Worm (Caenorhabditis elegans) whole organism, L1 larva: ENCODE data around the gene sas-6.

Source experiments
- C04F5.9 ChIP-seq: sonication (generic microtip); optimal IDR thresholded peaks from 2 replicates; lab custom pipeline; 2016; ENCODE audit warnings: missing genetic modification characterization, missing compliant biosample characterization
- C16A3.4 ChIP-seq: fragments of 150-350 bp; optimal IDR thresholded peaks from 2 replicates; lab custom pipeline; 2014; ENCODE audit warnings: missing biosample characterization, missing genetic modification characterization
- C34B4.2 ChIP-seq: sonication (generic microtip); optimal IDR thresholded peaks from 2 replicates; lab custom pipeline; 2017; ENCODE audit warnings: mild to moderate bottlenecking, missing genetic modification characterization, missing compliant biosample characterization
- F16B12.6 ChIP-seq: fragments of 150-350 bp; optimal IDR thresholded peaks from 2 replicates; lab custom pipeline; 2014; ENCODE audit warnings: missing biosample characterization, missing genetic modification characterization
- Y116A8C.19 ChIP-seq: sonication (generic microtip); optimal IDR thresholded peaks from 2 replicates; lab custom pipeline; 2016; ENCODE audit warnings: missing compliant biosample characterization, missing genetic modification characterization, borderline replicate concordance
- aha-1 ChIP-seq: fragments of 150-350 bp; optimal IDR thresholded peaks from 2 replicates; lab custom pipeline; 2014; ENCODE audit warnings: missing biosample characterization, missing genetic modification characterization
- alr-1 ChIP-seq: fragments of 200-800 bp; sonication (Bioruptor generic); optimal IDR thresholded peaks from 2 replicates; lab custom pipeline; 2018; ENCODE audit warnings: borderline replicate concordance, mild to moderate bottlenecking, missing genetic modification characterization, missing compliant biosample characterization
- ama-1 ChIP-seq: fragments of 150-350 bp; optimal IDR thresholded peaks from 2 replicates; lab custom pipeline; 2014
- blmp-1 ChIP-seq: fragments of 150-350 bp; optimal IDR thresholded peaks from 2 replicates; lab custom pipeline; 2014; ENCODE audit warnings: missing biosample characterization, missing genetic modification characterization
- ceh-63 ChIP-seq: fragments of 200-800 bp; sonication (Bioruptor generic); optimal IDR thresholded peaks from 2 replicates; lab custom pipeline; 2018; ENCODE audit warnings: mild to moderate bottlenecking, missing genetic modification characterization, missing compliant biosample characterization
- ceh-82 ChIP-seq, 3 experiments: fragments of 150-350 bp in 1 of 3; sonication (generic microtip) in 2 of 3; optimal IDR thresholded peaks; 2 replicates each; lab custom pipeline; 2014 to 2017; ENCODE audit warnings: missing biosample characterization in 3 of 3, missing genetic modification characterization in 3 of 3
- ceh-88 ChIP-seq: fragments of 200-800 bp; sonication (Bioruptor generic); IDR thresholded peaks from 2 replicates; pipeline ENCODE4 v1.3.6; 2022; ENCODE audit warnings: missing genetic modification characterization, missing compliant biosample characterization
- ces-1 ChIP-seq: fragments of 150-350 bp; optimal IDR thresholded peaks from 2 replicates; lab custom pipeline; 2014; ENCODE audit warnings: missing biosample characterization, missing genetic modification reagents, missing genetic modification characterization
- dpl-1 ChIP-seq, 3 experiments: fragments of 150-350 bp in 2 of 3; sonication (generic microtip) in 1 of 3; optimal IDR thresholded peaks; 2 replicates each; lab custom pipeline; 2014 to 2017; ENCODE audit warnings: missing biosample characterization in 3 of 3, missing genetic modification characterization in 3 of 3, missing genetic modification reagents in 3 of 3
- efl-1 ChIP-seq, 4 experiments: fragments of 150-350 bp; optimal IDR thresholded peaks in 3 of 4; peaks in 1 of 4; 1 replicate in 1 of 4; 2 replicates in 3 of 4; lab custom pipeline; 2014; ENCODE audit warnings: missing biosample characterization in 2 of 4, missing genetic modification characterization in 2 of 4, missing genetic modification reagents in 2 of 4
- egl-13 ChIP-seq: sonication (generic microtip); optimal IDR thresholded peaks from 2 replicates; lab custom pipeline; 2016; ENCODE audit warnings: missing genotype, missing genetic modification reagents, missing genetic modification characterization, missing compliant biosample characterization
- egl-27 ChIP-seq, 2 experiments: fragments of 150-350 bp in 1 of 2; sonication (generic microtip); optimal IDR thresholded peaks; 3 replicates each; lab custom pipeline; 2017 to 2018; ENCODE audit warnings: missing biosample characterization in 2 of 2, missing genetic modification characterization in 2 of 2, missing genetic modification reagents in 2 of 2
- elt-2 ChIP-seq: sonication (generic microtip); optimal IDR thresholded peaks from 2 replicates; lab custom pipeline; 2016; ENCODE audit warnings: missing genetic modification characterization, mild to moderate bottlenecking, inconsistent platforms, missing compliant biosample characterization, missing genetic modification reagents
- elt-3 ChIP-seq, 6 experiments: fragments of 150-350 bp in 1 of 6; sonication (generic microtip); optimal IDR thresholded peaks; 2 replicates each; lab custom pipeline; 2017 to 2018; ENCODE audit warnings: missing biosample characterization in 6 of 6, missing genetic modification characterization in 6 of 6, inconsistent platforms in 1 of 6
- ets-5 ChIP-seq: fragments of 200-800 bp; sonication (Bioruptor generic); IDR thresholded peaks from 2 replicates; pipeline ENCODE4 v1.3.6; 2022; ENCODE audit warnings: missing genetic modification characterization, missing compliant biosample characterization
- fkh-4 ChIP-seq: sonication (generic microtip); optimal IDR thresholded peaks from 2 replicates; lab custom pipeline; 2016; ENCODE audit warnings: missing compliant biosample characterization, missing genetic modification characterization, borderline replicate concordance
- fkh-8 ChIP-seq: sonication (generic microtip); optimal IDR thresholded peaks from 2 replicates; lab custom pipeline; 2016; ENCODE audit warnings: mild to moderate bottlenecking, missing genetic modification characterization, missing compliant biosample characterization
- hlh-17 ChIP-seq: fragments of 200-800 bp; sonication (Bioruptor generic); optimal IDR thresholded peaks from 2 replicates; lab custom pipeline; 2018; ENCODE audit warnings: missing genetic modification characterization, mild to moderate bottlenecking, missing compliant biosample characterization, moderate library complexity, borderline replicate concordance
- hlh-4 ChIP-seq: sonication (generic microtip); optimal IDR thresholded peaks from 2 replicates; lab custom pipeline; 2016; ENCODE audit warnings: mild to moderate bottlenecking, missing genetic modification characterization, missing compliant biosample characterization
- isw-1 ChIP-seq: fragments of 200-800 bp; sonication (Bioruptor generic); IDR thresholded peaks from 2 replicates; pipeline ENCODE4 v1.3.6; 2022; ENCODE audit warnings: missing genetic modification characterization, missing compliant biosample characterization
- jun-1 ChIP-seq: fragments of 150-350 bp; optimal IDR thresholded peaks from 2 replicates; lab custom pipeline; 2014; ENCODE audit warnings: missing biosample characterization, missing genetic modification reagents, missing genetic modification characterization
- lin-14 ChIP-seq: fragments of 200-800 bp; sonication (Bioruptor generic); optimal IDR thresholded peaks from 2 replicates; lab custom pipeline; 2018; ENCODE audit warnings: mild to moderate bottlenecking, missing genetic modification characterization, moderate library complexity, missing compliant biosample characterization
- lin-35 ChIP-seq, 2 experiments: fragments of 150-350 bp; optimal IDR thresholded peaks; 2 replicates each; lab custom pipeline; 2014; ENCODE audit warnings: missing biosample characterization in 2 of 2, missing genetic modification characterization in 2 of 2, missing genetic modification reagents in 2 of 2
- lir-3 ChIP-seq: sonication (generic microtip); optimal IDR thresholded peaks from 2 replicates; lab custom pipeline; 2016; ENCODE audit warnings: mild to moderate bottlenecking, missing genetic modification characterization, moderate library complexity, missing compliant biosample characterization; ENCODE audit not compliant: poor library complexity
- lsy-2 ChIP-seq, 2 experiments: fragments of 150-350 bp; optimal IDR thresholded peaks; 2 replicates each; lab custom pipeline; 2014; ENCODE audit warnings: missing biosample characterization in 2 of 2, missing genetic modification characterization in 2 of 2
- mdl-1 ChIP-seq, 2 experiments: fragments of 150-350 bp; optimal IDR thresholded peaks; 2 replicates each; lab custom pipeline; 2014 to 2017; ENCODE audit warnings: missing biosample characterization in 2 of 2, missing genetic modification characterization in 2 of 2, inconsistent platforms in 1 of 2
- mef-2 ChIP-seq: fragments of 150-350 bp; optimal IDR thresholded peaks from 2 replicates; lab custom pipeline; 2014; ENCODE audit warnings: missing biosample characterization, missing genetic modification characterization
- mep-1 ChIP-seq: fragments of 150-350 bp; optimal IDR thresholded peaks from 2 replicates; lab custom pipeline; 2014; ENCODE audit warnings: missing biosample characterization, missing genetic modification characterization
- nhr-237 ChIP-seq: fragments of 150-350 bp; optimal IDR thresholded peaks from 2 replicates; lab custom pipeline; 2014; ENCODE audit warnings: missing biosample characterization, missing genetic modification characterization
- nhr-28 ChIP-seq: fragments of 150-350 bp; optimal IDR thresholded peaks from 2 replicates; lab custom pipeline; 2014; ENCODE audit warnings: missing biosample characterization, missing genetic modification characterization
- nhr-71 ChIP-seq: sonication (generic microtip); optimal IDR thresholded peaks from 2 replicates; lab custom pipeline; 2016; ENCODE audit warnings: mild to moderate bottlenecking, missing genetic modification characterization, moderate library complexity, missing compliant biosample characterization
- nhr-76 ChIP-seq: sonication (generic microtip); optimal IDR thresholded peaks from 2 replicates; lab custom pipeline; 2017; ENCODE audit warnings: missing biosample characterization, missing genetic modification characterization
- nhr-77 ChIP-seq: fragments of 150-350 bp; optimal IDR thresholded peaks from 2 replicates; lab custom pipeline; 2014; ENCODE audit warnings: missing biosample characterization, missing genetic modification characterization
- nhr-85 ChIP-seq: sonication (generic microtip); peaks from one replicate; lab custom pipeline; 2016; ENCODE audit warnings: missing genetic modification characterization, inconsistent platforms, missing compliant biosample characterization
- pag-3 ChIP-seq: sonication (generic microtip); optimal IDR thresholded peaks from 2 replicates; lab custom pipeline; 2017; ENCODE audit warnings: missing genetic modification characterization, mild to moderate bottlenecking, missing compliant biosample characterization, antibody characterized with exemption, borderline replicate concordance; ENCODE audit not compliant: insufficient read depth
- snpc-4 ChIP-seq: fragments of 150-350 bp; optimal IDR thresholded peaks from 2 replicates; lab custom pipeline; 2014; ENCODE audit warnings: missing biosample characterization, missing genetic modification characterization
- snu-23 ChIP-seq: sonication (generic microtip); optimal IDR thresholded peaks from 2 replicates; lab custom pipeline; 2016; ENCODE audit warnings: missing genetic modification characterization, missing compliant biosample characterization
- sox-4 ChIP-seq: sonication (generic microtip); optimal IDR thresholded peaks from 2 replicates; lab custom pipeline; 2016; ENCODE audit warnings: missing genetic modification characterization, missing compliant biosample characterization
- sup-37 ChIP-seq: fragments of 200-800 bp; sonication (Bioruptor generic); optimal IDR thresholded peaks from 2 replicates; lab custom pipeline; 2018; ENCODE audit warnings: mild to moderate bottlenecking, missing genetic modification characterization, missing compliant biosample characterization
- tbx-2 ChIP-seq: sonication (generic microtip); optimal IDR thresholded peaks from 2 replicates; lab custom pipeline; 2016; ENCODE audit warnings: missing genetic modification characterization, missing compliant biosample characterization
- unc-130 ChIP-seq: fragments of 150-350 bp; optimal IDR thresholded peaks from 2 replicates; lab custom pipeline; 2017; ENCODE audit warnings: missing biosample characterization, missing genetic modification characterization, inconsistent platforms
- unc-62 ChIP-seq: fragments of 150-350 bp; optimal IDR thresholded peaks from 2 replicates; lab custom pipeline; 2014; ENCODE audit warnings: missing biosample characterization, missing genetic modification reagents, missing genetic modification characterization
- unc-98 ChIP-seq: fragments of 200-800 bp; sonication (Bioruptor generic); IDR thresholded peaks from 2 replicates; pipeline ENCODE4 v1.3.6; 2022; ENCODE audit warnings: missing genetic modification characterization, missing compliant biosample characterization
- vab-15 ChIP-seq: sonication (generic microtip); optimal IDR thresholded peaks from 2 replicates; lab custom pipeline; 2017; ENCODE audit warnings: missing genotype, mild to moderate bottlenecking, missing genetic modification characterization, missing compliant biosample characterization
- zag-1 ChIP-seq: fragments of 150-350 bp; optimal IDR thresholded peaks from 2 replicates; lab custom pipeline; 2014; ENCODE audit warnings: missing biosample characterization, missing genetic modification characterization
- ztf-11 ChIP-seq, 2 experiments: sonication (generic microtip); optimal IDR thresholded peaks; 2 replicates each; lab custom pipeline; 2016 to 2017; ENCODE audit warnings: missing genetic modification characterization in 2 of 2, missing biosample characterization in 1 of 2, missing compliant biosample characterization in 1 of 2
- ztf-4 ChIP-seq: fragments of 150-350 bp; optimal IDR thresholded peaks from 2 replicates; lab custom pipeline; 2014; ENCODE audit warnings: missing biosample characterization, missing genetic modification characterization

sas-6 gene

ce11 chrIV:13788652-13789051 is at the start of gene sas-6, which contains the start of gene Y45F10D.7:
Gene sas-6 (minus strand): TSS chrIV:13788731.
Gene Y45F10D.7 (plus strand): TSS chrIV:13788907.
- TF ChIP-seq C04F5.9 (tag; lab: Kevin White, UChicago) (peak; percentile 32), lin-14 (no peak), elt-3 (tag; optimal IDR thresholded peaks at IDR 0.05; lab: Kevin White, UChicago) (peak in 2 of 6 experiments; percentile 36 to 41), blmp-1 (tag; lab: Kevin White, UChicago) (peak; percentile 19), mep-1 (peak; percentile 60), efl-1 (optimal IDR thresholded peaks at IDR 0.05; lab: Kevin White, UChicago) (peak; percentile 62 to 95), efl-1 (GFP tag; optimal IDR thresholded peaks at IDR 0.05 in 1 of 2; lab: Kevin White, UChicago) (peak; percentile 94 to 99), egl-13 (tag; lab: Kevin White, UChicago) (no peak), fkh-4 (tag; lab: Kevin White, UChicago) (no peak), sox-4 (no peak), ceh-63 (GFP tag; lab: Kevin White, UChicago) (no peak), ces-1 (no peak), lin-35 (GFP tag; optimal IDR thresholded peaks at IDR 0.05; lab: Kevin White, UChicago) (peak; percentile 91 to 97), lsy-2 (tag; optimal IDR thresholded peaks at IDR 0.05; lab: Kevin White, UChicago) (peak; percentile 98 to 99), elt-2 (tag; lab: Kevin White, UChicago) (no peak), mdl-1 (tag; optimal IDR thresholded peaks at IDR 0.05; lab: Kevin White, UChicago) (peak in 1 of 2 experiments; percentile 43), nhr-237 (tag; lab: Kevin White, UChicago) (no peak), ceh-82 (tag; optimal IDR thresholded peaks at IDR 0.05; lab: Kevin White, UChicago) (peak; percentile 12 to 83 (median 28)), zag-1 (tag; lab: Kevin White, UChicago) (no peak), nhr-28 (tag; lab: Kevin White, UChicago) (no peak), nhr-76 (no peak), nhr-85 (no peak), ceh-88 (no peak), fkh-8 (tag; lab: Kevin White, UChicago) (peak; percentile 51), tbx-2 (tag; lab: Kevin White, UChicago) (peak; percentile 47), ztf-11 (tag; optimal IDR thresholded peaks at IDR 0.05; lab: Kevin White, UChicago) (no peak), nhr-71 (tag; lab: Kevin White, UChicago) (peak; percentile 69), egl-27 (tag; optimal IDR thresholded peaks at IDR 0.05; lab: Kevin White, UChicago) (no peak), lir-3 (no peak), hlh-17 (GFP tag; lab: Kevin White, UChicago) (no peak), unc-130 (tag; lab: Kevin White, UChicago) (peak; percentile 53), snu-23 (GFP tag; lab: Kevin White, UChicago) (peak; percentile 81), unc-62 (GFP tag; lab: Kevin White, UChicago) (no peak), mef-2 (tag; lab: Kevin White, UChicago) (no peak), aha-1 (no peak), jun-1 (tag; lab: Kevin White, UChicago) (no peak), alr-1 (tag; lab: Kevin White, UChicago) (no peak), unc-98 (GFP tag; lab: Robert Waterston, UW) (no peak), sup-37 (no peak), isw-1 (GFP tag; lab: Robert Waterston, UW) (peak; percentile 32; the same call in 1 of the 2 replicates), ets-5 (GFP tag; lab: Robert Waterston, UW) (no peak), dpl-1 (GFP tag; optimal IDR thresholded peaks at IDR 0.05; lab: Kevin White, UChicago) (peak; percentile 91 to 95 (median 94)), hlh-4 (no peak), Y116A8C.19 (tag; lab: Kevin White, UChicago) (no peak), ztf-4 (tag; lab: Kevin White, UChicago) (no peak), C34B4.2 (tag; lab: Kevin White, UChicago) (no peak), ama-1 (lab: Kevin White, UChicago) (no peak), C16A3.4 (tag; lab: Kevin White, UChicago) (peak; percentile 81), vab-15 (tag; lab: Kevin White, UChicago) (no peak), nhr-77 (peak; percentile 6), pag-3 (no peak), snpc-4 (peak; percentile 5), F16B12.6 (tag; lab: Kevin White, UChicago) (peak; percentile 97)
